Fruit fly (Drosophila melanogaster) whole organism, embryonic: Measurements from ENCODE around the gene Spn100A.

Source experiments
- B-H2 ChIP-seq: fragments of 200-800 bp; sonication (Bioruptor generic); optimal IDR thresholded peaks from 2 replicates; lab custom pipeline; 2018; ENCODE audit warnings: missing biosample characterization, mild to moderate bottlenecking, missing genetic modification characterization
- Blimp-1 ChIP-seq: fragments of 200-800 bp; sonication (Bioruptor generic); optimal IDR thresholded peaks from 3 replicates; lab custom pipeline; 2018; ENCODE audit warnings: missing biosample characterization, missing genetic modification characterization, mild to moderate bottlenecking, moderate library complexity, missing genetic modification reagents
- CG11093 ChIP-seq: fragments of 200-800 bp; sonication (Bioruptor generic); IDR thresholded peaks from 3 replicates; pipeline ENCODE4 v1.3.6; 2022; ENCODE audit warnings: missing biosample characterization, missing genetic modification characterization
- CG13424 ChIP-seq: fragments of 200-800 bp; sonication (Bioruptor generic); optimal IDR thresholded peaks from 2 replicates; lab custom pipeline; 2019; ENCODE audit warnings: missing biosample characterization, mild to moderate bottlenecking, missing genetic modification characterization, moderate library complexity
- CG14441 ChIP-seq: fragments of 200-800 bp; sonication (Bioruptor generic); IDR thresholded peaks from 2 replicates; pipeline ENCODE4 v1.3.6; 2022; ENCODE audit warnings: missing biosample characterization, missing genetic modification characterization
- CG15696 ChIP-seq: fragments of 200-800 bp; sonication (Bioruptor generic); optimal IDR thresholded peaks from 2 replicates; lab custom pipeline; 2019; ENCODE audit warnings: missing biosample characterization, mild to moderate bottlenecking, missing genetic modification characterization, moderate library complexity
- CG1603 ChIP-seq: fragments of 200-800 bp; sonication (Bioruptor generic); optimal IDR thresholded peaks from 2 replicates; lab custom pipeline; 2019; ENCODE audit warnings: missing biosample characterization, mild to moderate bottlenecking, missing genetic modification characterization, moderate library complexity
- CG18599 ChIP-seq: fragments of 200-800 bp; sonication (Bioruptor generic); optimal IDR thresholded peaks from 3 replicates; lab custom pipeline; 2017; ENCODE audit warnings: missing biosample characterization, missing genetic modification characterization, mild to moderate bottlenecking, moderate library complexity, missing genetic modification reagents
- CG30020 ChIP-seq: fragments of 200-800 bp; optimal IDR thresholded peaks from 2 replicates; lab custom pipeline; 2019; ENCODE audit warnings: missing biosample characterization, mild to moderate bottlenecking, missing genetic modification characterization, moderate library complexity
- CG31365 ChIP-seq: fragments of 200-800 bp; sonication (Bioruptor generic); optimal IDR thresholded peaks from 2 replicates; lab custom pipeline; 2018; ENCODE audit warnings: missing biosample characterization, mild to moderate bottlenecking, missing genetic modification characterization
- CG31441 ChIP-seq: fragments of 200-800 bp; sonication (Bioruptor generic); IDR thresholded peaks from 2 replicates; pipeline ENCODE4 v1.3.6; 2022; ENCODE audit warnings: missing biosample characterization, missing genetic modification characterization
- CG34422 ChIP-seq: fragments of 200-800 bp; sonication (Bioruptor generic); IDR thresholded peaks from 3 replicates; pipeline ENCODE4 v1.3.6; 2022; ENCODE audit warnings: missing biosample characterization, missing genetic modification characterization
- CG4424 ChIP-seq: fragments of 200-800 bp; sonication (Bioruptor generic); optimal IDR thresholded peaks from 3 replicates; lab custom pipeline; 2016; ENCODE audit warnings: missing biosample characterization, missing genetic modification characterization
- CG4820 ChIP-seq: fragments of 200-800 bp; sonication (Bioruptor generic); optimal IDR thresholded peaks from 3 replicates; lab custom pipeline; 2016; ENCODE audit warnings: missing biosample characterization, missing genetic modification characterization
- CG6689 ChIP-seq: fragments of 200-800 bp; sonication (Bioruptor generic); IDR thresholded peaks from 2 replicates; pipeline ENCODE4 v1.3.6; 2022; ENCODE audit warnings: missing biosample characterization, missing genetic modification characterization
- CG7839 ChIP-seq: fragments of 200-800 bp; sonication (Bioruptor generic); optimal IDR thresholded peaks from 3 replicates; lab custom pipeline; 2018; ENCODE audit warnings: missing biosample characterization, mild to moderate bottlenecking, missing genetic modification characterization, moderate library complexity
- CG8089 ChIP-seq: fragments of 200-800 bp; sonication (Bioruptor generic); optimal IDR thresholded peaks from 3 replicates; lab custom pipeline; 2016; ENCODE audit warnings: missing biosample characterization, missing genetic modification characterization
- CG8944 ChIP-seq: fragments of 200-800 bp; sonication (Bioruptor generic); optimal IDR thresholded peaks from 3 replicates; lab custom pipeline; 2016; ENCODE audit warnings: missing biosample characterization, missing genetic modification characterization
- CG9797 ChIP-seq: fragments of 200-800 bp; sonication (Bioruptor generic); optimal IDR thresholded peaks from 3 replicates; lab custom pipeline; 2018; ENCODE audit warnings: missing biosample characterization, mild to moderate bottlenecking, missing genetic modification characterization
- Doc3 ChIP-seq: fragments of 200-800 bp; sonication (Bioruptor generic); IDR thresholded peaks from 3 replicates; pipeline ENCODE4 v1.3.6; 2022; ENCODE audit warnings: missing biosample characterization, missing genetic modification characterization; ENCODE audit not compliant: partially characterized antibody
- Drgx ChIP-seq: fragments of 200-800 bp; sonication (Bioruptor generic); IDR thresholded peaks from 2 replicates; pipeline ENCODE4 v1.3.6; 2022; ENCODE audit warnings: missing biosample characterization, missing genetic modification characterization
- Ets65A ChIP-seq: fragments of 200-800 bp; sonication (Bioruptor generic); peaks from one replicate; lab custom pipeline; 2016; ENCODE audit warnings: missing biosample characterization, missing genetic modification characterization
- H2.0 ChIP-seq: fragments of 200-800 bp; sonication (Bioruptor generic); IDR thresholded peaks from 2 replicates; pipeline ENCODE4 v1.3.6; 2022; ENCODE audit warnings: missing biosample characterization, missing genetic modification characterization
- Xrp1 ChIP-seq: fragments of 200-800 bp; sonication (Bioruptor generic); IDR thresholded peaks from 2 replicates; pipeline ENCODE4 v1.3.6; 2022; ENCODE audit warnings: missing biosample characterization, missing genetic modification characterization
- az2 ChIP-seq: fragments of 200-800 bp; sonication (Bioruptor generic); optimal IDR thresholded peaks from 3 replicates; lab custom pipeline; 2016; ENCODE audit warnings: missing biosample characterization, missing genetic modification characterization
- bsh ChIP-seq, 2 experiments: fragments of 200-800 bp; sonication (Bioruptor generic); optimal IDR thresholded peaks; 2 replicates each; lab custom pipeline; 2017 to 2018; ENCODE audit warnings: mild to moderate bottlenecking in 2 of 2, missing biosample characterization in 2 of 2, missing genetic modification characterization in 2 of 2, moderate library complexity in 1 of 2
- btn ChIP-seq: fragments of 200-800 bp; sonication (Bioruptor generic); optimal IDR thresholded peaks from 2 replicates; lab custom pipeline; 2016; ENCODE audit warnings: missing biosample characterization, missing genetic modification characterization
- cg ChIP-seq: fragments of 200-800 bp; sonication (Bioruptor generic); optimal IDR thresholded peaks from 3 replicates; lab custom pipeline; 2019; ENCODE audit warnings: missing biosample characterization, mild to moderate bottlenecking, missing genetic modification characterization, moderate library complexity
- dmrt99B ChIP-seq: fragments of 200-800 bp; sonication (Bioruptor generic); optimal IDR thresholded peaks from 2 replicates; lab custom pipeline; 2018; ENCODE audit warnings: missing biosample characterization, mild to moderate bottlenecking, missing genetic modification characterization, moderate library complexity
- esg ChIP-seq: fragments of 200-800 bp; sonication (Bioruptor generic); conservative IDR thresholded peaks from 2 replicates; pipeline ENCODE4 v1.3.6; 2022; ENCODE audit warnings: missing biosample characterization, missing genetic modification characterization
- gcm2 ChIP-seq: fragments of 200-800 bp; sonication (Bioruptor generic); optimal IDR thresholded peaks from 2 replicates; lab custom pipeline; 2016; ENCODE audit warnings: missing biosample characterization, missing genetic modification characterization
- grau ChIP-seq: fragments of 200-800 bp; optimal IDR thresholded peaks from 3 replicates; lab custom pipeline; 2019; ENCODE audit warnings: missing biosample characterization, mild to moderate bottlenecking, missing genetic modification characterization, moderate library complexity
- gsb ChIP-seq: fragments of 200-800 bp; sonication (Bioruptor generic); IDR thresholded peaks from 2 replicates; pipeline ENCODE4 v1.3.6; 2022; ENCODE audit warnings: missing biosample characterization, missing genetic modification characterization
- gsb-n ChIP-seq: fragments of 200-800 bp; sonication (Bioruptor generic); optimal IDR thresholded peaks from 3 replicates; lab custom pipeline; 2018; ENCODE audit warnings: missing biosample characterization, mild to moderate bottlenecking, missing genetic modification characterization
- org-1 ChIP-seq: fragments of 200-800 bp; sonication (Bioruptor generic); optimal IDR thresholded peaks from 2 replicates; lab custom pipeline; 2017; ENCODE audit warnings: missing biosample characterization, missing genetic modification characterization
- otp ChIP-seq: fragments of 200-800 bp; sonication (Bioruptor generic); IDR thresholded peaks from 3 replicates; pipeline ENCODE4, ENCODE4 v1.3.6; 2022; ENCODE audit warnings: missing biosample characterization, missing genetic modification characterization
- pho ChIP-seq: fragments of 200-800 bp; sonication (Bioruptor generic); optimal IDR thresholded peaks from 2 replicates; lab custom pipeline; 2016; ENCODE audit warnings: missing biosample characterization, missing genetic modification characterization
- prd ChIP-seq, 3 experiments: fragments of >200 bp in 2 of 3; fragments of 200-800 bp in 1 of 3; sonication (Bioruptor generic) in 1 of 3; optimal IDR thresholded peaks in 2 of 3; IDR thresholded peaks in 1 of 3; 2 replicates in 2 of 3; 3 replicates in 1 of 3; pipeline versions ENCODE4 v1.3.6 to Lab custom; 2017 to 2022; ENCODE audit warnings: missing biosample characterization in 1 of 3, missing genetic modification characterization in 1 of 3
- pros ChIP-seq: fragments of 200-800 bp; sonication (Bioruptor generic); optimal IDR thresholded peaks from 3 replicates; lab custom pipeline; 2019; ENCODE audit warnings: missing biosample characterization, mild to moderate bottlenecking, missing genetic modification characterization, moderate library complexity
- rib ChIP-seq: fragments of 200-800 bp; sonication (Bioruptor generic); IDR thresholded peaks from 2 replicates; pipeline ENCODE4 v1.3.6; 2022; ENCODE audit warnings: missing biosample characterization, missing genetic modification characterization
- sisA ChIP-seq: fragments of 200-800 bp; sonication (Bioruptor generic); IDR thresholded peaks from 2 replicates; pipeline ENCODE4 v1.3.6; 2022; ENCODE audit warnings: missing biosample characterization, missing genetic modification characterization
- ssp ChIP-seq: fragments of 200-800 bp; sonication (Bioruptor generic); IDR thresholded peaks from 2 replicates; pipeline ENCODE4 v1.3.6; 2022; ENCODE audit warnings: missing biosample characterization, missing genetic modification characterization
- tin ChIP-seq: fragments of 200-800 bp; sonication (Bioruptor generic); optimal IDR thresholded peaks from 3 replicates; lab custom pipeline; 2016; ENCODE audit warnings: missing biosample characterization, missing genetic modification characterization
- ttk ChIP-seq: fragments of 200-800 bp; sonication (Bioruptor generic); IDR thresholded peaks from 2 replicates; pipeline ENCODE4 v2.1.2; 2022; ENCODE audit warnings: missing biosample characterization, missing genetic modification characterization
- tx ChIP-seq: fragments of 200-800 bp; sonication (Bioruptor generic); optimal IDR thresholded peaks from 2 replicates; lab custom pipeline; 2016; ENCODE audit warnings: missing biosample characterization, missing genetic modification characterization

The Spn100A gene

dm6 chr3R:30709270-30709669 lies 18.8 kb downstream of the Spn100A start (continued):
- TF ChIP-seq H2.0 (GFP tag; lab: Robert Waterston, UW) (0 out of 2 replicates have a peak, but pooled peaks have one; percentile 29), CG31441 (GFP tag; lab: Robert Waterston, UW) (0 out of 2 replicates have a peak, but pooled peaks have one; percentile 15), Blimp-1 (GFP tag; lab: Kevin White, UChicago) (peak; percentile 23), CG18599 (GFP tag; lab: Kevin White, UChicago) (peak; percentile 65), ttk (GFP tag; lab: Robert Waterston, UW) (peak; percentile 46; the same call in 1 of the 2 replicates), bsh (GFP tag; optimal IDR thresholded peaks at IDR 0.05; lab: Kevin White, UChicago) (peak in 1 of 2 experiments; percentile 19), Xrp1 (peak; percentile 29; the same call in 1 of the 2 replicates), CG14441 (GFP tag; lab: Robert Waterston, UW) (peak; percentile 38; the same call in 1 of the 2 replicates), ssp (peak; percentile 15; the same call in 1 of the 2 replicates), CG7839 (tag; lab: Kevin White, UChicago) (peak; percentile 6), tin (peak; percentile 19), CG13424 (tag; lab: Kevin White, UChicago) (peak; percentile 3), btn (GFP tag; lab: Kevin White, UChicago) (no peak), CG15696 (tag; lab: Kevin White, UChicago) (no peak), CG6689 (GFP tag; lab: Robert Waterston, UW) (0 out of 2 replicates have a peak, but pooled peaks have one; percentile 29), CG4820 (GFP tag; lab: Kevin White, UChicago) (peak; percentile 3), Ets65A (GFP tag; lab: Kevin White, UChicago) (peak; percentile 77), CG4424 (GFP tag; lab: Kevin White, UChicago) (peak; percentile 16), grau (tag; lab: Kevin White, UChicago) (peak; percentile 12)
- TF ChIP-seq, all 482 proteins: peak for 67

dm6 chr3R:30710442-30710841 lies 20.0 kb downstream of the Spn100A start:
- TF ChIP-seq grau (tag; lab: Kevin White, UChicago) (no peak), prd (optimal IDR thresholded peaks at IDR 0.05; lab: Kevin White, UChicago) (no peak), prd (GFP tag; IDR thresholded peaks at IDR 0.05; lab: Robert Waterston, UW) (0 out of 3 replicates have a peak, but pooled peaks have one; percentile 4), pros (GFP tag; lab: Kevin White, UChicago) (peak; percentile 51), sisA (no peak), gsb-n (peak; percentile 54)

- TF ChIP-seq cg (no peak), dmrt99B (tag; lab: Kevin White, UChicago) (no peak), CG8944 (GFP tag; lab: Kevin White, UChicago) (no peak), tx (no peak), Ets65A (GFP tag; lab: Kevin White, UChicago) (peak; percentile 27), CG30020 (tag; lab: Kevin White, UChicago) (no peak), otp (GFP tag; lab: Robert Waterston, UW) (no peak), Drgx (GFP tag; lab: Robert Waterston, UW) (peak; percentile 66)
Measured at dm6 chr3R:30714395-30714794, 24.0 kb downstream of the Spn100A start.

dm6 chr3R:30718442-30718841 lies 28.0 kb downstream of the Spn100A start:
- TF ChIP-seq ssp (0 out of 2 replicates have a peak, but pooled peaks have one; percentile 17), CG4820 (GFP tag; lab: Kevin White, UChicago) (peak; percentile 7), esg (no peak), rib (no peak), prd (optimal IDR thresholded peaks at IDR 0.05; lab: Kevin White, UChicago) (no peak), prd (GFP tag; IDR thresholded peaks at IDR 0.05; lab: Robert Waterston, UW) (peak; percentile 71; the same call in 2 of the 3 replicates), CG11093 (GFP tag; lab: Robert Waterston, UW) (peak; percentile 16; the same call in 1 of the 3 replicates), gsb (GFP tag; lab: Robert Waterston, UW) (no peak), CG9797 (GFP tag; lab: Kevin White, UChicago) (no peak), CG34422 (GFP tag; lab: Robert Waterston, UW) (peak; percentile 40; the same call in 1 of the 3 replicates), Doc3 (GFP tag; lab: Robert Waterston, UW) (no peak), CG31365 (tag; lab: Kevin White, UChicago) (no peak), org-1 (GFP tag; lab: Kevin White, UChicago) (peak; percentile 33), az2 (peak; percentile 3), CG1603 (tag; lab: Kevin White, UChicago) (peak; percentile 62), gcm2 (GFP tag; lab: Kevin White, UChicago) (no peak), B-H2 (GFP tag; lab: Kevin White, UChicago) (no peak), pho (GFP tag; lab: Kevin White, UChicago) (no peak), CG8089 (GFP tag; lab: Kevin White, UChicago) (no peak)
